Worm (Caenorhabditis elegans): ENCODE results near the gene C49F8.3.

C49F8.3 gene

DNA sequence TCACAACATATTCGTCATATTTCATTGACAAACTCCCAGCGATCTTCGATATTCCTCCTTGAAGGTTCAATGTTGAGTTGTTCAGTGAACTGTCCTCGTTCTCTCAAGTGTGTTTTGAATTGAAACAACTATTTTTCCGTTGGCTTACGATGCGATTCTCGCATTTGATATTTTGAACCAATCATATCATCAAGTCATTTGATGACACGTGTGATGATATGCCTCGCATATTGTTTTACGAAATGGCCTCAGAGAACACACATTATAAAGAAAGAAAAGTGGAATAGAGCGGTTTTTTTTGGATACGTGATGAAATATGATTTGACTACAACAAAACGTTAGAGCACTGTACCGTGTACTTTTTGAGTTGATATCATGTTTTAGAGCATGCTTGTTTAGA, 38.9 kb downstream of the C49F8.3 start:
- no peak for TF ChIP-seq unc-120 (tag; optimal IDR thresholded peaks at IDR 0.05; ENCODE audit: poor library complexity, severe bottlenecking)
- TF ChIP-seq ces-1 (GFP tag; optimal IDR thresholded peaks at IDR 0.05), result no peak
- no peak for TF ChIP-seq cnd-1 (tag; optimal IDR thresholded peaks at IDR 0.05)

DNA sequence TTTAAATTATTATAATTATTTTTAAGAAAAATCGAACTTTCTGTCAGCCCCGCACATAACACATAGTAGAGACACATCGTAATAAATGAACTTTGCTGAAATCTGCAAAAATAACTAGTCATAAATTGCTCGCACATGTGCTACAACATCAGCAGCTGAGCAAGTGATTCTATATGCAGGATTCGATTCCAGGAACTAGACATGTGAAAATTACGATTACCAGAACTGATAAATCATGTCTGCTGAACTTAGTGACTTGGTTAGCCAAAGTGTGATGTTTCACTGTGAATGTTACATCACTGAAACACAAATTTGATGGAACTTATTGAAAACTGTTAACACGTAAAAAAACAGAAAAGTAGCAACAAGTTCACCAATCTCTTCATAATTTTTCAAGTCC, 40.1 kb downstream of the C49F8.3 start:
- TF ChIP-seq cnd-1 (tag; optimal IDR thresholded peaks at IDR 0.05) (no peak), sptf-1 (tag; optimal IDR thresholded peaks at IDR 0.05) (no peak), lin-13 (tag; optimal IDR thresholded peaks at IDR 0.05) (no peak), tbx-8 (GFP tag; optimal IDR thresholded peaks at IDR 0.05) (no peak), nhr-76 (tag; optimal IDR thresholded peaks at IDR 0.05) (no peak), mab-5 (tag; optimal IDR thresholded peaks at IDR 0.05) (no peak), unc-62 (GFP tag; optimal IDR thresholded peaks at IDR 0.05) (no peak), mls-2 (tag; optimal IDR thresholded peaks at IDR 0.05) (no peak), lin-32 (GFP tag; optimal IDR thresholded peaks at IDR 0.05) (no peak), ceh-83 (GFP tag; optimal IDR thresholded peaks at IDR 0.05) (no peak), bed-3 (GFP tag; optimal IDR thresholded peaks at IDR 0.05) (no peak), elt-1 (tag; optimal IDR thresholded peaks at IDR 0.05; ENCODE audit: borderline replicate concordance, insufficient read depth) (no peak), drap-1 (GFP tag; optimal IDR thresholded peaks at IDR 0.05) (no peak)

DNA sequence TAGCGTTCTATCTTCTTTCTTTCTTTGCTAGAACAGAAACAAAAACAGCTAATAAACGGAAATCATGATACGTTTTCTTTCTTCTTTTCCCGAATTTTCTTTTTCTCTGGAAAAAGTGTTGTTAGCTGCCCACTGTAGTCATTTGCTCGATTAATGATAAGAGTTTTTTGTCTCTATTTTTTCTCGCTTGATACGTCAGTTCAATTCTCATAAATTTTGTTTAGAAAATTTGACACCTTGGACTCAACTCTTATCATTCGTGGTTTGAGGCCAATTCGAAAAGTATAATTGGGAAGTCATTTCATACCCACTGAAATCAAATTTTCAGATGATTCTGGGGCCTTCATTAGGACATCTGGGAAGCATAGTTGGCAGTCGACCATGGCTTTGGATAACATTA, 45.5 kb downstream of the C49F8.3 start:
- TF ChIP-seq nhr-12 (tag; optimal IDR thresholded peaks at IDR 0.05) (no peak), cnd-1 (tag; optimal IDR thresholded peaks at IDR 0.05) (no peak), flh-1 (GFP tag; optimal IDR thresholded peaks at IDR 0.05) (no peak), drap-1 (GFP tag; optimal IDR thresholded peaks at IDR 0.05) (no peak), blmp-1 (tag; optimal IDR thresholded peaks at IDR 0.05) (no peak), ces-1 (GFP tag; optimal IDR thresholded peaks at IDR 0.05) (no peak), nhr-76 (tag; optimal IDR thresholded peaks at IDR 0.05) (no peak), ceh-83 (GFP tag; optimal IDR thresholded peaks at IDR 0.05) (no peak), unc-62 (GFP tag; optimal IDR thresholded peaks at IDR 0.05) (no peak), M03D4.4 (tag; optimal IDR thresholded peaks at IDR 0.05) (no peak), lin-13 (tag; optimal IDR thresholded peaks at IDR 0.05) (no peak), ztf-11 (tag; optimal IDR thresholded peaks at IDR 0.05) (no peak), snpc-4 (tag; optimal IDR thresholded peaks at IDR 0.05) (no peak), ceh-43 (GFP tag; optimal IDR thresholded peaks at IDR 0.05) (no peak), hlh-1 (tag; optimal IDR thresholded peaks at IDR 0.05) (no peak), nhr-28 (tag; optimal IDR thresholded peaks at IDR 0.05) (no peak), nhr-2 (tag; optimal IDR thresholded peaks at IDR 0.05) (no peak)

DNA sequence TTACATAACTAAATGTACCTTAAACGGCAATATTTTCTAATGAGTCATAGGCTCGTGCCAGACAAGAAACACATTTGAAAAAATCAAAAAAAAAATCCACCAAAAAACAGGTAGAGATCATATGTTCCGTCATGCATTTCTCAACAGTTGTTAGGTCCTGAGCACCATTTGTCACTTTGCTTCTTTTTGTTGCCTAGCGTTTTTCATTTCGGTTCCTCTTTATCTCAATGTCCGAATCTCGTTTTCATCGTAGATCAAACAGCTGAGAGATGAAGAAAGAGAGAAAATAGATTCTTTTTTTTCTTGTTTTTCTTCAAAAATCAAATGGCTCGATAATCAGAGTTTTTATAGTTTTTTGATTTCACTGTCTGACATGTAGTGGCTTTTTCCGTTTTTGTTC, 46.4 kb downstream of the C49F8.3 start:
- TF ChIP-seq ceh-83 (GFP tag; optimal IDR thresholded peaks at IDR 0.05), result no peak
- TF ChIP-seq unc-120 (tag; optimal IDR thresholded peaks at IDR 0.05; ENCODE audit: poor library complexity, severe bottlenecking), result peak; percentile 32
- TF ChIP-seq unc-62 (GFP tag; optimal IDR thresholded peaks at IDR 0.05), result peak; percentile 6
- peak; percentile 48 for TF ChIP-seq hlh-1 (tag; optimal IDR thresholded peaks at IDR 0.05)

DNA sequence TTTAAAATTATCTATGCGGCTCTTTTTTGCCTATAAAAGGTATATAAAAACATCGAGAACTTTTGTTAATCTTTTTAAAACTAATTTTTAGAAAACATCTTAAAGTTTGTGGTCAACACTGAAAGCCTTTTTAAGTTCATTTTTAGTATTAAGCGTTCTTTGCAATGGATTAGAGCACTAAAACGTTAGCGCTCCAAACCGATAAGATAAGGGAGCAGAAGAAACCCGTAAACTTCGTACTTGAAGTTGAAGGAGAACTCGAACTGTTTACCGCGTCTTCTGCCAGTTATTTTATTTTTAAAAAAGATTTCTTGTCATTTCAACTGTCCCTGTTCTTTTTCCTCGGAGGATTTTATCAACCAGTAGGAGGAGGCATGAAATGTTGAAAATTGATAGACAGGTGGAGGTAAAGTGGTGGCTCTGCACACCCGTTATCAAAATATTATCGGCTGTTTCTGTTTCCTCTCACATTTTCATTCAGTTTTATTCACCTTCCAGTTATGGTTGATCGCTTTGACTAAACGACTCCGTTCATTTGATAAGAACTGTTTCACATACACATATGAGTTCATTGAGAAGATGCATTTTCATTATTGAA, 48.2 kb downstream of the C49F8.3 start:
- TF ChIP-seq lsy-2 (tag; optimal IDR thresholded peaks at IDR 0.05), result no peak
- TF ChIP-seq snpc-4 (tag; optimal IDR thresholded peaks at IDR 0.05), result no peak
- no peak for TF ChIP-seq mab-5 (tag; optimal IDR thresholded peaks at IDR 0.05)
- TF ChIP-seq mep-1 (tag; optimal IDR thresholded peaks at IDR 0.05), result no peak
- TF ChIP-seq ztf-11 (tag; optimal IDR thresholded peaks at IDR 0.05), result no peak

DNA sequence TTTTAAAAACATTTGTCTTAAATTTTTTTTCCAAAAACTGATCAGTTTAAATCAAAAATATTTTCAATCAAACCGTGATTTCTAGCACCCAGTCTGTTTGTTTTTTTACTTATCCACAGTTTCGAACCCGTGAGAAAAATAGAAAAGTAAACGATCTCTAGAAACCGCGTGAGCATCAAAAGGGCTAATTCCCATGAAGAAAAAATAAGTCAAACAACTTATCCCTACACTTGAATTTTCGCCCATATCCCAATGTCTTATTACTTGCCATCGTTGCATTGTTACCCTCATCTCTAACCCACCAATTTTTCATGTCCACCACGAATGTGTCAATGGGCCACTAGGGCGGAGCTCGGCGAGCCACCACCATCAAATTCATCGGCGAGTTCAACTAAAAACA, 49.6 kb downstream of the C49F8.3 start, which contains the start of gene ptr-24:
Gene ptr-24, plus strand, starts transcription at position 301 of the 400 bp plus-strand sequence.
- TF ChIP-seq snpc-4 (tag; optimal IDR thresholded peaks at IDR 0.05) (no peak), mls-2 (tag; optimal IDR thresholded peaks at IDR 0.05) (no peak), ceh-43 (GFP tag; optimal IDR thresholded peaks at IDR 0.05) (no peak), mab-5 (tag; optimal IDR thresholded peaks at IDR 0.05) (no peak), ham-2 (GFP tag; optimal IDR thresholded peaks at IDR 0.05) (no peak), tbx-8 (GFP tag; optimal IDR thresholded peaks at IDR 0.05) (no peak), lin-32 (GFP tag; optimal IDR thresholded peaks at IDR 0.05) (no peak), bed-3 (GFP tag; optimal IDR thresholded peaks at IDR 0.05) (no peak), mep-1 (tag; optimal IDR thresholded peaks at IDR 0.05) (no peak), unc-120 (tag; optimal IDR thresholded peaks at IDR 0.05; ENCODE audit: poor library complexity, severe bottlenecking) (no peak), sem-2 (GFP tag; optimal IDR thresholded peaks at IDR 0.05) (no peak), drap-1 (GFP tag; optimal IDR thresholded peaks at IDR 0.05) (no peak), nhr-28 (tag; optimal IDR thresholded peaks at IDR 0.05) (no peak), nhr-12 (tag; optimal IDR thresholded peaks at IDR 0.05) (no peak), elt-3 (tag; optimal IDR thresholded peaks at IDR 0.05) (no peak), sptf-1 (tag; optimal IDR thresholded peaks at IDR 0.05) (no peak), lsy-2 (tag; optimal IDR thresholded peaks at IDR 0.05) (no peak), nhr-76 (tag; optimal IDR thresholded peaks at IDR 0.05) (no peak), ceh-39 (tag; optimal IDR thresholded peaks at IDR 0.05) (no peak)
